Worm (Caenorhabditis elegans): ENCODE measurements around the gene K08F8.7.

DNA sequence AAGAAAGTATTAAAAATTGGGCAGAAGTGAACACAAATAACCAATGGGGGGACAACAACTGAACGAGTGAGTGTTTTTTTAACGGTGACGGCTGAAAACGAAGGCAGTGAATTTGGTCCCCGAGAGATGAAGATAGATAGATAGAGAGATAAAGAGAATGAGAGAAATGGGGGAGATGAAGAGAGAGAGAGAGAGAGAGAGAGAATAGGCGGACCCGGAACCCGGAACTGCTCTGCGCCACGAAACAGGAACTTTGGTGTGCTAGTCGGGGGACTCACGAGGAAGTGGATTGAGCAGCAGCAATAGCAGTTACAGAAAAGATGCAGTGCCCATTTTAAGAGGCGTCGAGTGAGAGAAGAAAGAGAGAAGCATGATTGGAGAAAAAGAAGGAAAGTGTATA lies 41.2 kb upstream of the K08F8.7 start:
- TF ChIP-seq zag-1 (tag; optimal IDR thresholded peaks at IDR 0.05) (peak; percentile 79), dmd-4 (tag; optimal IDR thresholded peaks at IDR 0.05) (no peak), fos-1 (tag; optimal IDR thresholded peaks at IDR 0.05) (peak; percentile 19), gmeb-1 (tag; optimal IDR thresholded peaks at IDR 0.05) (no peak), unc-62 (GFP tag; optimal IDR thresholded peaks at IDR 0.05) (peak; percentile 8), ZK546.5 (tag; optimal IDR thresholded peaks at IDR 0.05) (no peak), snpc-4 (tag; optimal IDR thresholded peaks at IDR 0.05) (peak; percentile 6), ztf-11 (tag; optimal IDR thresholded peaks at IDR 0.05) (no peak), alr-1 (tag; optimal IDR thresholded peaks at IDR 0.05) (no peak), R02D3.7 (tag; optimal IDR thresholded peaks at IDR 0.05) (no peak), nhr-10 (tag; optimal IDR thresholded peaks at IDR 0.05) (no peak), nhr-237 (tag; optimal IDR thresholded peaks at IDR 0.05) (no peak), ceh-16 (tag; optimal IDR thresholded peaks at IDR 0.05) (no peak)

Measured in whole organism, L2 larva.